Worm (Caenorhabditis elegans) whole organism, young adult: ENCODE measurements around the gene gcy-32.

Source experiments
- F22D6.2 ChIP-seq: sonication (generic microtip); optimal IDR thresholded peaks from 2 replicates; lab custom pipeline; 2016; ENCODE audit warnings: mild to moderate bottlenecking, missing genetic modification characterization, missing compliant biosample characterization
- F23B12.7 ChIP-seq: sonication (generic microtip); optimal IDR thresholded peaks from 2 replicates; lab custom pipeline; 2017; ENCODE audit warnings: missing genetic modification characterization, mild to moderate bottlenecking, missing compliant biosample characterization, antibody characterized with exemption, moderate library complexity; ENCODE audit not compliant: insufficient read depth
- F37B4.10 ChIP-seq: fragments of 200-800 bp; sonication (Bioruptor generic); IDR thresholded peaks from 2 replicates; pipeline ENCODE4 v1.3.6; 2022; ENCODE audit warnings: missing genetic modification characterization, missing compliant biosample characterization
- F39B2.1 ChIP-seq: fragments of 200-800 bp; sonication (Bioruptor generic); IDR thresholded peaks from 2 replicates; pipeline ENCODE4 v1.3.6; 2022; ENCODE audit warnings: missing genetic modification reagents, missing genetic modification characterization, missing compliant biosample characterization
- K11D2.4 ChIP-seq: fragments of 200-800 bp; sonication (Bioruptor generic); IDR thresholded peaks from 2 replicates; pipeline ENCODE4 v1.3.6; 2022; ENCODE audit warnings: missing genetic modification reagents, missing genetic modification characterization, missing compliant biosample characterization
- K12H6.12 ChIP-seq: fragments of 200-800 bp; sonication (Bioruptor generic); optimal IDR thresholded peaks from 2 replicates; lab custom pipeline; 2018; ENCODE audit warnings: mild to moderate bottlenecking, missing genetic modification characterization, missing compliant biosample characterization
- Y53F4B.3 ChIP-seq: fragments of 200-800 bp; sonication (Bioruptor generic); IDR thresholded peaks from 2 replicates; pipeline ENCODE4 v1.3.6; 2022; ENCODE audit warnings: missing genetic modification reagents, missing genetic modification characterization, missing compliant biosample characterization
- Y79H2A.3 ChIP-seq: fragments of 200-800 bp; sonication (Bioruptor generic); conservative IDR thresholded peaks from 2 replicates; pipeline ENCODE4 v1.3.6; 2022; ENCODE audit warnings: missing genetic modification reagents, missing genetic modification characterization, missing compliant biosample characterization
- ZK185.1 ChIP-seq: sonication (generic microtip); optimal IDR thresholded peaks from 2 replicates; lab custom pipeline; 2016; ENCODE audit warnings: mild to moderate bottlenecking, missing genetic modification characterization, missing compliant biosample characterization; ENCODE audit not compliant: poor library complexity, severe bottlenecking
- aptf-3 ChIP-seq: fragments of 200-800 bp; sonication (Bioruptor generic); IDR thresholded peaks from 2 replicates; pipeline ENCODE4 v1.3.6; 2022; ENCODE audit warnings: missing genetic modification characterization, missing compliant biosample characterization
- atf-7 ChIP-seq: sonication (generic microtip); optimal IDR thresholded peaks from 2 replicates; lab custom pipeline; 2017; ENCODE audit warnings: mild to moderate bottlenecking, missing genetic modification characterization, missing compliant biosample characterization
- attf-3 ChIP-seq: fragments of 200-800 bp; sonication (Bioruptor generic); conservative IDR thresholded peaks from 2 replicates; pipeline ENCODE4 v1.3.6; 2022; ENCODE audit warnings: missing genetic modification reagents, missing genetic modification characterization, missing compliant biosample characterization
- attf-5 ChIP-seq: fragments of 200-800 bp; sonication (Bioruptor generic); optimal IDR thresholded peaks from 2 replicates; lab custom pipeline; 2018; ENCODE audit warnings: mild to moderate bottlenecking, missing genetic modification characterization, missing compliant biosample characterization
- bed-1 ChIP-seq: fragments of 200-800 bp; sonication (Bioruptor generic); IDR thresholded peaks from 2 replicates; pipeline ENCODE4 v1.3.6; 2022; ENCODE audit warnings: missing genetic modification reagents, missing genetic modification characterization, missing compliant biosample characterization
- bed-2 ChIP-seq: fragments of 200-800 bp; sonication (Bioruptor generic); IDR thresholded peaks from 2 replicates; pipeline ENCODE4 v1.3.6; 2022; ENCODE audit warnings: missing genetic modification reagents, missing genetic modification characterization, missing compliant biosample characterization
- cebp-1 ChIP-seq, 2 experiments: fragments of 200-800 bp in 1 of 2; sonication (Bioruptor generic) in 1 of 2; sonication (generic microtip) in 1 of 2; IDR thresholded peaks in 1 of 2; optimal IDR thresholded peaks in 1 of 2; 2 replicates each; pipeline versions ENCODE4 v1.3.6 to Lab custom; 2017 to 2022; ENCODE audit warnings: missing compliant biosample characterization in 2 of 2, missing genetic modification characterization in 2 of 2, mild to moderate bottlenecking in 1 of 2, missing genetic modification reagents in 1 of 2, moderate library complexity in 1 of 2
- ceh-27 ChIP-seq: fragments of 200-800 bp; sonication (Bioruptor generic); optimal IDR thresholded peaks from 2 replicates; lab custom pipeline; 2018; ENCODE audit warnings: mild to moderate bottlenecking, missing genetic modification characterization, moderate library complexity, missing compliant biosample characterization
- ceh-40 ChIP-seq: fragments of 200-800 bp; sonication (Bioruptor generic); IDR thresholded peaks from 2 replicates; pipeline ENCODE4 v1.3.6; 2022; ENCODE audit warnings: missing genetic modification characterization, missing compliant biosample characterization
- ceh-79 ChIP-seq: sonication (generic microtip); optimal IDR thresholded peaks from 2 replicates; lab custom pipeline; 2017; ENCODE audit warnings: mild to moderate bottlenecking, missing genetic modification characterization, missing compliant biosample characterization
- ceh-91 ChIP-seq: fragments of 200-800 bp; sonication (Bioruptor generic); IDR thresholded peaks from 2 replicates; pipeline ENCODE4 v1.3.6; 2022; ENCODE audit warnings: missing genetic modification reagents, missing genetic modification characterization, missing compliant biosample characterization
- egl-44 ChIP-seq: fragments of 200-800 bp; sonication (Bioruptor generic); IDR thresholded peaks from 2 replicates; pipeline ENCODE4 v1.3.6; 2022; ENCODE audit warnings: missing genetic modification reagents, missing genetic modification characterization, missing compliant biosample characterization
- ets-4 ChIP-seq: fragments of 200-800 bp; sonication (Bioruptor generic); optimal IDR thresholded peaks from 2 replicates; lab custom pipeline; 2018; ENCODE audit warnings: mild to moderate bottlenecking, missing genetic modification characterization, missing compliant biosample characterization
- fkh-3 ChIP-seq: sonication (generic microtip); optimal IDR thresholded peaks from 2 replicates; lab custom pipeline; 2016; ENCODE audit warnings: mild to moderate bottlenecking, missing genetic modification characterization, missing compliant biosample characterization
- let-526 ChIP-seq: fragments of 200-800 bp; sonication (Bioruptor generic); IDR thresholded peaks from 2 replicates; pipeline ENCODE4 v1.3.6; 2022; ENCODE audit warnings: missing genetic modification reagents, missing genetic modification characterization, missing compliant biosample characterization
- let-607 ChIP-seq, 2 experiments: fragments of 200-800 bp in 1 of 2; sonication (Bioruptor generic) in 1 of 2; sonication (generic microtip) in 1 of 2; optimal IDR thresholded peaks; 2 replicates each; lab custom pipeline; 2016 to 2018; ENCODE audit warnings: mild to moderate bottlenecking in 2 of 2, missing compliant biosample characterization in 2 of 2, missing genetic modification characterization in 2 of 2, moderate library complexity in 2 of 2, missing genotype in 1 of 2
- lin-35 ChIP-seq, 3 experiments: fragments of 150-350 bp in 2 of 3; sonication (generic microtip) in 1 of 3; optimal IDR thresholded peaks; 2 replicates each; lab custom pipeline; 2014 to 2018; ENCODE audit warnings: missing biosample characterization in 3 of 3, missing genetic modification characterization in 3 of 3, missing genetic modification reagents in 3 of 3
- lin-40 ChIP-seq: sonication (generic microtip); optimal IDR thresholded peaks from 2 replicates; lab custom pipeline; 2016; ENCODE audit warnings: missing genetic modification characterization, mild to moderate bottlenecking, missing compliant biosample characterization, missing genotype, missing genetic modification reagents
- madf-10 ChIP-seq: sonication (generic microtip); optimal IDR thresholded peaks from 2 replicates; lab custom pipeline; 2016; ENCODE audit warnings: mild to moderate bottlenecking, missing genetic modification characterization, missing compliant biosample characterization
- madf-3 ChIP-seq: fragments of 200-800 bp; sonication (Bioruptor generic); IDR thresholded peaks from 2 replicates; pipeline ENCODE4 v1.3.6; 2022; ENCODE audit warnings: missing genetic modification reagents, missing genetic modification characterization, missing compliant biosample characterization
- madf-6 ChIP-seq: fragments of 200-800 bp; sonication (Bioruptor generic); IDR thresholded peaks from 2 replicates; pipeline ENCODE4 v1.3.6; 2022; ENCODE audit warnings: missing genetic modification reagents, missing genetic modification characterization, missing compliant biosample characterization
- mcd-1 ChIP-seq: fragments of 200-800 bp; sonication (Bioruptor generic); IDR thresholded peaks from 2 replicates; pipeline ENCODE4 v1.3.6; 2022; ENCODE audit warnings: missing genetic modification reagents, missing genetic modification characterization, missing compliant biosample characterization
- mes-4 ChIP-seq: sonication (generic microtip); optimal IDR thresholded peaks from 2 replicates; lab custom pipeline; 2016; ENCODE audit warnings: missing genotype, missing genetic modification characterization, missing compliant biosample characterization
- nfyb-1 ChIP-seq: fragments of 200-800 bp; sonication (Bioruptor generic); IDR thresholded peaks from 2 replicates; pipeline ENCODE4 v1.3.6; 2022; ENCODE audit warnings: missing genetic modification reagents, missing genetic modification characterization, missing compliant biosample characterization
- nhr-179 ChIP-seq: sonication (generic microtip); optimal IDR thresholded peaks from 2 replicates; lab custom pipeline; 2016; ENCODE audit warnings: mild to moderate bottlenecking, missing genetic modification characterization, missing compliant biosample characterization
- nhr-80 ChIP-seq: sonication (generic microtip); optimal IDR thresholded peaks from 2 replicates; lab custom pipeline; 2016; ENCODE audit warnings: missing genetic modification characterization, missing compliant biosample characterization
- pbrm-1 ChIP-seq: fragments of 200-800 bp; sonication (Bioruptor generic); IDR thresholded peaks from 2 replicates; pipeline ENCODE4 v1.3.6; 2022; ENCODE audit warnings: missing genetic modification reagents, missing genetic modification characterization, missing compliant biosample characterization
- pha-4 ChIP-seq: fragments of 150-350 bp; sonication (generic microtip); optimal IDR thresholded peaks from 2 replicates; lab custom pipeline; 2014; ENCODE audit warnings: missing biosample characterization, missing genetic modification reagents, missing genetic modification characterization
- rcor-1 ChIP-seq: fragments of 200-800 bp; sonication (Bioruptor generic); IDR thresholded peaks from 2 replicates; pipeline ENCODE4 v1.3.6; 2022; ENCODE audit warnings: missing genetic modification reagents, missing genetic modification characterization, missing compliant biosample characterization
- snpc-4 ChIP-seq, 5 experiments: fragments of 150-350 bp in 1 of 5; sonication (generic microtip) in 4 of 5; optimal IDR thresholded peaks; 2 replicates each; lab custom pipeline; 2014 to 2018; ENCODE audit warnings: missing genetic modification characterization in 5 of 5, missing biosample characterization in 3 of 5, antibody characterized with exemption in 2 of 5, mild to moderate bottlenecking in 2 of 5, missing compliant biosample characterization in 2 of 5, missing genotype in 2 of 5, moderate library complexity in 2 of 5, missing genetic modification reagents in 1 of 5
- tbp1 ChIP-seq: fragments of 200-800 bp; sonication (Bioruptor generic); optimal IDR thresholded peaks from 2 replicates; lab custom pipeline; 2018; ENCODE audit warnings: mild to moderate bottlenecking, missing genetic modification characterization, missing compliant biosample characterization
- tlf-1 ChIP-seq: fragments of 200-800 bp; sonication (Bioruptor generic); optimal IDR thresholded peaks from 2 replicates; lab custom pipeline; 2018; ENCODE audit warnings: mild to moderate bottlenecking, missing genetic modification characterization, missing compliant biosample characterization
- unc-62 ChIP-seq: fragments of 150-350 bp; optimal IDR thresholded peaks from 2 replicates; lab custom pipeline; 2014; ENCODE audit warnings: missing biosample characterization, missing genetic modification reagents, missing genetic modification characterization
- xnd-1 ChIP-seq: sonication (generic microtip); optimal IDR thresholded peaks from 2 replicates; lab custom pipeline; 2016; ENCODE audit warnings: missing genotype, missing genetic modification reagents, missing genetic modification characterization, missing compliant biosample characterization
- zfh-2 ChIP-seq: fragments of 200-800 bp; sonication (Bioruptor generic); conservative IDR thresholded peaks from 2 replicates; pipeline ENCODE4 v1.3.6; 2022; ENCODE audit warnings: missing genetic modification reagents, missing genetic modification characterization, missing compliant biosample characterization
- ztf-26 ChIP-seq: sonication (generic microtip); optimal IDR thresholded peaks from 2 replicates; lab custom pipeline; 2017; ENCODE audit warnings: missing genetic modification characterization, missing compliant biosample characterization

gcy-32 gene

DNA sequence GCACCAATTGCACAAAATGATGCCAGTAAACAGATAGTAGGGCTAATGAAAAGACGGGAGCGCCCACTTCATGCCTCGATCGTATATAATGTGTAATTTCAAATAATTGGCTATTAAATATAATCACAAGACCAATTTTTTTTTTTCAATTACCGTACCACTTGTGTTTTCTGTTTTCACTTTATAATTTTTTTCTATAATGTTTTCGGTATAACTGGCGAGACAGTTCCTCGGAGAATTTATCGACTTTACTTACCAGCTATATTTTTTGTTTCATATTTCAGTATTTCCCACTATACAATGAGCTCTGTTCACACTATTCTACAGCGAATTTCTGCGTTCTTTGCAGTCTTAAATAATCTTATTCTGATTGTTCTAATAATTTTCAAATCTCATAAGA, 906 bp upstream of the gcy-32 start, which contains the start of gene str-252:
TSS of gene str-252 (plus strand) at position 301 of the 400 bp plus-strand sequence.
- TF ChIP-seq nfyb-1 (no peak), mes-4 (tag; lab: Kevin White, UChicago) (no peak), Y79H2A.3 (GFP tag; lab: Robert Waterston, UW) (no peak), madf-6 (GFP tag; lab: Robert Waterston, UW) (no peak), fkh-3 (tag; lab: Kevin White, UChicago) (no peak), rcor-1 (GFP tag; lab: Robert Waterston, UW) (no peak), aptf-3 (GFP tag; lab: Robert Waterston, UW) (no peak), ceh-40 (no peak), bed-2 (GFP tag; lab: Robert Waterston, UW) (no peak), let-526 (GFP tag; lab: Robert Waterston, UW) (no peak), ets-4 (no peak), lin-40 (tag; lab: Kevin White, UChicago) (no peak), nhr-80 (tag; lab: Kevin White, UChicago) (no peak), mcd-1 (GFP tag; lab: Robert Waterston, UW) (no peak), F39B2.1 (GFP tag; lab: Robert Waterston, UW) (no peak)

DNA sequence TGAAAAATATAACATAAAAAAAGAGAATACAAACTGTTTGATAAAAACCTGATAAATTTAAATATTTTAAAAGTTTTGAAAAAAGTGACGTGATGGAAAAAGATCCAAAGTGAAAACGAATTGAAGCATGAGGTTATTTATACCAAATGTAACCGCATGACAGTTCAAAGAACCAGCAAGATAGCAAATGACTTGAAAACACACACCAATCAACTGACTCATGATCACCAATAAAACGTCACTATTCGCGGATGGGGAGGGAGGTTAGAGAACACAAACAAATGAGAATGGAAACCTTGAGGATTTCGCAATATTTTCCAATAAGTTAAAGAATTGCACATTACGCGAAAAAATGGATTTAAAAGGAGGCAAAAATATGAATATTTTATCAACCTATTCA, 5.9 kb downstream of the gcy-32 start, which contains the start of gene C06B3.7:
TSS of gene C06B3.7 (plus strand) at position 287 of the 400 bp plus-strand sequence.
- TF ChIP-seq atf-7 (tag; lab: Kevin White, UChicago) (peak; percentile 96), egl-44 (GFP tag; lab: Robert Waterston, UW) (peak; percentile 37; the same call in 1 of the 2 replicates), unc-62 (GFP tag; lab: Kevin White, UChicago) (peak; percentile 62), attf-5 (GFP tag; lab: Kevin White, UChicago) (peak; percentile 72), mcd-1 (GFP tag; lab: Robert Waterston, UW) (0 out of 2 replicates have a peak, but pooled peaks have one; percentile 27), pbrm-1 (GFP tag; lab: Robert Waterston, UW) (no peak), tlf-1 (GFP tag; lab: Kevin White, UChicago) (peak; percentile 59), F22D6.2 (no peak), lin-40 (tag; lab: Kevin White, UChicago) (peak; percentile 71), let-607 (tag; optimal IDR thresholded peaks at IDR 0.05; lab: Kevin White, UChicago) (peak in 1 of 2 experiments; percentile 47), nfyb-1 (peak; percentile 46; the same call in 1 of the 2 replicates), nhr-179 (no peak), madf-10 (tag; lab: Kevin White, UChicago) (peak; percentile 72), ceh-91 (GFP tag; lab: Robert Waterston, UW) (no peak), ztf-26 (tag; lab: Kevin White, UChicago) (no peak), cebp-1 (GFP tag; IDR thresholded peaks at IDR 0.05; lab: Robert Waterston, UW) (peak; percentile 98), cebp-1 (tag; optimal IDR thresholded peaks at IDR 0.05; lab: Kevin White, UChicago) (peak; percentile 99), xnd-1 (no peak), attf-3 (GFP tag; lab: Robert Waterston, UW) (no peak), nhr-80 (tag; lab: Kevin White, UChicago) (peak; percentile 83), mes-4 (tag; lab: Kevin White, UChicago) (no peak), Y53F4B.3 (GFP tag; lab: Robert Waterston, UW) (no peak), let-526 (GFP tag; lab: Robert Waterston, UW) (peak; percentile 81), zfh-2 (GFP tag; lab: Robert Waterston, UW) (no peak), lin-35 (GFP tag; optimal IDR thresholded peaks at IDR 0.05; lab: Kevin White, UChicago) (no peak), pha-4 (tag; lab: Kevin White, UChicago) (peak; percentile 91), F23B12.7 (tag; lab: Kevin White, UChicago) (peak; percentile 14), K12H6.12 (tag; lab: Kevin White, UChicago) (peak; percentile 65), bed-1 (no peak), snpc-4 (GFP tag; optimal IDR thresholded peaks at IDR 0.05; lab: Kevin White, UChicago) (no peak), snpc-4 (tag; optimal IDR thresholded peaks at IDR 0.05; lab: Kevin White, UChicago) (peak in 2 of 4 experiments; percentile 1 to 51), tbp1 (GFP tag; lab: Kevin White, UChicago) (peak; percentile 55), madf-3 (0 out of 2 replicates have a peak, but pooled peaks have one; percentile 2), K11D2.4 (GFP tag; lab: Robert Waterston, UW) (peak; percentile 45; the same call in 1 of the 2 replicates), F37B4.10 (GFP tag; lab: Robert Waterston, UW) (no peak), ZK185.1 (tag; lab: Kevin White, UChicago) (peak; percentile 17), ceh-27 (GFP tag; lab: Kevin White, UChicago) (peak; percentile 4), Y79H2A.3 (GFP tag; lab: Robert Waterston, UW) (no peak), ceh-79 (tag; lab: Kevin White, UChicago) (no peak)
